Worm (Caenorhabditis elegans): ENCODE measurements around the gene nrf-5.

DNA sequence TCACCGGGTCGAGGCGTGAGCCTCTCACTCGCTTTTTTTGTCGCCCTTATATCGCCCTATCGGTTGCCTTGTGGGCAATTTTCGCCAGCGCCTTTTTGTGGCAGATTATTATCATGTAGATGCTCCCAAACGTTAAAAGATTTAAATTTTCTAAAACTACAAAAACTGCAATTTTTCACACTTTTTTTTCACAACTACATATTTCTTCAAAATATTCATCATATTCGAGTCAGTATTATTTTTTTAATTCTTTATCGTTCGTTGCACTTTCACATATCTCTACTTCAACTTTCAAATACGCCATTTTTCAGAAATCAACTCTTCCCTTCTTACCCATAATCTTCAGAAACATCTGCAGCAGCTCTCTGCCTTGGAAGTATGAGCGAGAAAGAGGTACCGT is 15.1 kb upstream of the nrf-5 start, which contains the start of gene ceh-24:
- TF ChIP-seq nfya-1 (tag; optimal IDR thresholded peaks at IDR 0.05) (no peak), ama-1 (optimal IDR thresholded peaks at IDR 0.05) (no peak), nhr-11 (tag; optimal IDR thresholded peaks at IDR 0.05) (no peak), hlh-13 (GFP tag; optimal IDR thresholded peaks at IDR 0.05) (no peak), pqm-1 (tag; optimal IDR thresholded peaks at IDR 0.05) (no peak), pag-3 (tag; optimal IDR thresholded peaks at IDR 0.05; ENCODE audit: borderline replicate concordance) (no peak), ztf-16 (tag; optimal IDR thresholded peaks at IDR 0.05) (no peak), dmd-4 (tag; optimal IDR thresholded peaks at IDR 0.05; ENCODE audit: borderline replicate concordance) (no peak), elt-2 (tag; optimal IDR thresholded peaks at IDR 0.05) (no peak), lin-11 (tag; optimal IDR thresholded peaks at IDR 0.05) (no peak), tbx-2 (tag; optimal IDR thresholded peaks at IDR 0.05) (no peak)
